Fruit fly (Drosophila melanogaster) whole organism, adult: ENCODE data around the gene sicily.

Experiments
- CG11617 ChIP-seq: fragments of 200-800 bp; sonication (Bioruptor generic); optimal IDR thresholded peaks from 2 replicates; lab custom pipeline; 2017; ENCODE audit warnings: mild to moderate bottlenecking, missing biosample characterization, missing genetic modification reagents, missing genetic modification characterization
- CG12768 ChIP-seq: fragments of 200-800 bp; sonication (Bioruptor generic); optimal IDR thresholded peaks from 2 replicates; lab custom pipeline; 2017; ENCODE audit warnings: missing biosample characterization, missing genetic modification characterization, mild to moderate bottlenecking, moderate library complexity, missing genetic modification reagents
- CG14711 ChIP-seq: fragments of 200-800 bp; sonication (Bioruptor generic); optimal IDR thresholded peaks from 2 replicates; lab custom pipeline; 2018; ENCODE audit warnings: missing biosample characterization, mild to moderate bottlenecking, missing genetic modification characterization, moderate library complexity
- CG1620 ChIP-seq: fragments of 200-800 bp; sonication (Bioruptor generic); optimal IDR thresholded peaks from 2 replicates; lab custom pipeline; 2016; ENCODE audit warnings: missing biosample characterization, missing genetic modification characterization
- CG33017 ChIP-seq: fragments of 200-800 bp; sonication (Bioruptor generic); optimal IDR thresholded peaks from 2 replicates; lab custom pipeline; 2018; ENCODE audit warnings: missing biosample characterization, mild to moderate bottlenecking, missing genetic modification characterization, moderate library complexity
- CG5204 ChIP-seq: fragments of 200-800 bp; sonication (Bioruptor generic); optimal IDR thresholded peaks from 2 replicates; lab custom pipeline; 2016; ENCODE audit warnings: missing biosample characterization, missing genetic modification characterization
- CG7045 ChIP-seq: fragments of 200-800 bp; sonication (Bioruptor generic); optimal IDR thresholded peaks from 2 replicates; lab custom pipeline; 2017; ENCODE audit warnings: missing biosample characterization, mild to moderate bottlenecking, missing genetic modification characterization
- CG7101 ChIP-seq: fragments of 200-800 bp; sonication (Bioruptor generic); optimal IDR thresholded peaks from 2 replicates; lab custom pipeline; 2018; ENCODE audit warnings: missing biosample characterization, mild to moderate bottlenecking, missing genetic modification characterization, moderate library complexity
- Clk ChIP-seq: fragments of 200-800 bp; sonication (Bioruptor generic); optimal IDR thresholded peaks from 2 replicates; lab custom pipeline; 2017; ENCODE audit warnings: missing biosample characterization, missing genetic modification characterization
- Crg-1 ChIP-seq: fragments of 200-800 bp; sonication (Bioruptor generic); optimal IDR thresholded peaks from 2 replicates; lab custom pipeline; 2016; ENCODE audit warnings: missing biosample characterization, missing genetic modification characterization
- Hr96 ChIP-seq: fragments of 200-800 bp; sonication (Bioruptor generic); optimal IDR thresholded peaks from 2 replicates; lab custom pipeline; 2016; ENCODE audit warnings: missing biosample characterization, missing genetic modification characterization
- Mnt ChIP-seq: fragments of 200-800 bp; sonication (Bioruptor generic); optimal IDR thresholded peaks from 2 replicates; lab custom pipeline; 2016; ENCODE audit warnings: missing biosample characterization, mild to moderate bottlenecking, missing genetic modification characterization
- bab1 ChIP-seq: fragments of 200-800 bp; sonication (Bioruptor generic); optimal IDR thresholded peaks from 3 replicates; lab custom pipeline; 2019; ENCODE audit warnings: missing biosample characterization, mild to moderate bottlenecking, missing genetic modification characterization, moderate library complexity
- cic ChIP-seq: fragments of 200-800 bp; sonication (Bioruptor generic); optimal IDR thresholded peaks from 2 replicates; lab custom pipeline; 2017; ENCODE audit warnings: missing biosample characterization, mild to moderate bottlenecking, missing genetic modification characterization, moderate library complexity
- cnc ChIP-seq, 2 experiments: fragments of >200 bp; optimal IDR thresholded peaks; 2 replicates each; lab custom pipeline; 2017
- kay ChIP-seq: fragments of 200-800 bp; sonication (Bioruptor generic); peaks from one replicate; lab custom pipeline; 2016; ENCODE audit warnings: missing biosample characterization, missing genetic modification characterization, borderline replicate concordance
- ovo ChIP-seq: fragments of 200-800 bp; sonication (Bioruptor generic); optimal IDR thresholded peaks from 2 replicates; lab custom pipeline; 2016; ENCODE audit warnings: missing biosample characterization, missing genetic modification characterization
- pad ChIP-seq: fragments of 200-800 bp; sonication (Bioruptor generic); optimal IDR thresholded peaks from 3 replicates; lab custom pipeline; 2017; ENCODE audit warnings: missing biosample characterization, missing genetic modification characterization, mild to moderate bottlenecking, moderate library complexity, missing genetic modification reagents
- tj ChIP-seq: fragments of 200-800 bp; sonication (Bioruptor generic); optimal IDR thresholded peaks from 3 replicates; lab custom pipeline; 2017; ENCODE audit warnings: missing biosample characterization, mild to moderate bottlenecking, missing genetic modification characterization, moderate library complexity
- toe ChIP-seq: fragments of 200-800 bp; sonication (Bioruptor generic); optimal IDR thresholded peaks from 2 replicates; lab custom pipeline; 2016; ENCODE audit warnings: missing biosample characterization, missing genetic modification characterization

sicily gene

DNA sequence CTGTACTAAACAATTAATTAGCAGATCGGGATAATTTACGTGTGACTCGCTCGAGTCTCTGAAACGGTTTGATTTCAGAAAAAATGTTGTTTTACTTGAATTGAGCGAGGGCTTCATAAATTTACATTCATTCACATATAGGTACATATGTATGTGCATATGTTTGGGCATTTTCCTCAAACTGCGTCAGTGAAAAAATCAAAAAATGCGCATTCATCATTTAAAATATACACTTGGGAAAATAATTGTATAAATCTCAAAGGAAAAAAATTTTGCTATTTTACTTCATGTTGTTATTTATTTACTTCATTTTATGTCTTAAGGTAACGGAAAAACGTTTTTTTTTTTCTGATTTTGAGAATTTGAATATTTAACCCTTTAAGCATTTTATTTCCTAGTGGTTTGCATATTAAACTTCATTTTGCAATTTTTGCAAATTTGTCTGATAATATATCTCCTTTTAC lies 15.3 kb downstream of the sicily start, which contains the start of gene CG43156:
TSS of gene CG43156 (minus strand) at position 51 of the 464 bp plus-strand sequence.
- no peak for TF ChIP-seq CG33017 (tag; lab: Kevin White, UChicago)
- TF ChIP-seq tj (GFP tag; lab: Kevin White, UChicago): peak; percentile 99
- TF ChIP-seq CG1620 (GFP tag; lab: Kevin White, UChicago): no peak
- no peak for TF ChIP-seq bab1 (GFP tag; lab: Kevin White, UChicago)

- TF ChIP-seq CG7045 (GFP tag; lab: Kevin White, UChicago) (no peak), cnc (optimal IDR thresholded peaks at IDR 0.05; lab: Kevin White, UChicago) (no peak), CG33017 (tag; lab: Kevin White, UChicago) (no peak), pad (GFP tag; lab: Kevin White, UChicago) (no peak), ovo (GFP tag; lab: Kevin White, UChicago) (no peak), CG7101 (tag; lab: Kevin White, UChicago) (no peak), CG5204 (GFP tag; lab: Kevin White, UChicago) (no peak), CG14711 (no peak), CG1620 (GFP tag; lab: Kevin White, UChicago) (no peak), cic (no peak)
Measured at dm6 chrX:11913581-11913980, 22.0 kb downstream of the sicily start.

DNA sequence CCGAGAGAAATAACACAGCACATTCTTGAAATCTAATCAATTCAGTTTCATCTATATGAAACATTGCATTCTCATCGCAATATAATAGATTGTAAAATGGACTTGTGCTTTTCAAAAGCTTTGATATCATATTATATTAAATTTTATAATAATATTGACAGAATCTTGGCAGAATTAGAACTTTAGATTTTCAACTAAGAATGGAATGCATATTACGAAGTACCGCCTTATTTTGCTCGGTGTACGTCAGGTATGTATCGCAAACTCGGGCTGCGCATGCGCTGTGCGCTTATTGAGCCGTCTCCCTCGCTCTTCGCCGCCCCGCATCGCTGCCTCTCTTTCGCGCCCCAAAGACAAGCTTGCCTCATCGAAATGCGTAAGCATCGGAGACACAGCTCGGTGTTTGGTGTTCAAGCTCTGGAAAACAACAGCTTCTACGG lies 23.6 kb downstream of the sicily start:
- TF ChIP-seq ovo (GFP tag; lab: Kevin White, UChicago) (no peak), Mnt (GFP tag; lab: Kevin White, UChicago) (no peak), CG14711 (peak; percentile 42), pad (GFP tag; lab: Kevin White, UChicago) (peak; percentile 33), CG33017 (tag; lab: Kevin White, UChicago) (peak; percentile 11), cnc (optimal IDR thresholded peaks at IDR 0.05; lab: Kevin White, UChicago) (no peak), CG11617 (GFP tag; lab: Kevin White, UChicago) (peak; percentile 23), CG7101 (tag; lab: Kevin White, UChicago) (peak; percentile 59), bab1 (GFP tag; lab: Kevin White, UChicago) (peak; percentile 35), Crg-1 (GFP tag; lab: Kevin White, UChicago) (no peak), tj (GFP tag; lab: Kevin White, UChicago) (peak; percentile 45), CG7045 (GFP tag; lab: Kevin White, UChicago) (no peak), CG12768 (no peak), CG1620 (GFP tag; lab: Kevin White, UChicago) (no peak), kay (no peak), toe (no peak), CG5204 (GFP tag; lab: Kevin White, UChicago) (no peak), Hr96 (GFP tag; lab: Kevin White, UChicago) (no peak), cic (no peak), Clk (GFP tag; lab: Kevin White, UChicago) (no peak)

DNA sequence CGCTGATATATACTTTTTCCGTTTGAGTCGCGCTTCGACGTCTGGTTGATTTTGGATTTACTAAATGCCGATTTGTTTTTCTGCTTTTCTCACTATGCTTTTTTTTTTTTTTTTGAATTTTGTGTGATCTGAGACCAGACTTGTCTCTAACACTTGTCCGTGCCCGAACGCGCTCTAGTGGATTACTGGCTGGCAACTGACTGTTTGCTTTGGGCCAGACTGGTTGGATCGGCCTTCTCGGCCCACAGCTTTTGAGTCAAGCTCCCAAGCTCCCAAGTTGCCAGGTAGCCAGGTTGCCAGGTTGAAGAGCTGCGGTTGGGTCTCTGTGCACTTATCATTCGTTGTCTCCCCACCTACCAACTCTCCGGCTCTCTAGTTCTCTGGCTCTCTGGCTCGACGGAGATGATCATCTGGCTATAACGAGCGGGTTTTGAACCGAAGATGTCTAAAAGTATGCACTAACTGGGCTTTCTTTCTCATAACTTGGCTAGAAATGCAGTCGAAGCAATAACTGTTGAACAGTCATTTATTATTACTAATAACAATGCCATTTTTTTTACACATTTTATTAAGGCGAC lies 25.6 kb downstream of the sicily start, which contains the start of gene pot:
TSS of gene pot (minus strand) at position 205 of the 578 bp plus-strand sequence.
- peak; percentile 58 for TF ChIP-seq tj (GFP tag; lab: Kevin White, UChicago)
- no peak for TF ChIP-seq CG7045 (GFP tag; lab: Kevin White, UChicago)
- no peak for TF ChIP-seq Clk (GFP tag; lab: Kevin White, UChicago)
- no peak for TF ChIP-seq kay

- TF ChIP-seq Hr96 (GFP tag; lab: Kevin White, UChicago): no peak
- peak; percentile 31 for TF ChIP-seq CG7101 (tag; lab: Kevin White, UChicago)
- no peak for TF ChIP-seq cnc (optimal IDR thresholded peaks at IDR 0.05; lab: Kevin White, UChicago)
- no peak for TF ChIP-seq bab1 (GFP tag; lab: Kevin White, UChicago)
- peak; percentile 19 for TF ChIP-seq CG5204 (GFP tag; lab: Kevin White, UChicago)
- TF ChIP-seq CG1620 (GFP tag; lab: Kevin White, UChicago): no peak
- TF ChIP-seq CG33017 (tag; lab: Kevin White, UChicago): peak; percentile 32
- TF ChIP-seq kay: no peak
- TF ChIP-seq CG11617 (GFP tag; lab: Kevin White, UChicago): peak; percentile 15
- peak; percentile 16 for TF ChIP-seq CG7045 (GFP tag; lab: Kevin White, UChicago)
- peak; percentile 9 for TF ChIP-seq CG14711
- TF ChIP-seq toe: peak; percentile 12
Measured at dm6 chrX:11920959-11921358, 29.4 kb downstream of the sicily start.

- no peak for TF ChIP-seq tj (GFP tag; lab: Kevin White, UChicago)
- TF ChIP-seq pad (GFP tag; lab: Kevin White, UChicago): peak; percentile 89
- TF ChIP-seq CG12768: no peak
- peak; percentile 39 for TF ChIP-seq kay
- TF ChIP-seq ovo (GFP tag; lab: Kevin White, UChicago): peak; percentile 4
- no peak for TF ChIP-seq cnc (optimal IDR thresholded peaks at IDR 0.05; lab: Kevin White, UChicago)
- TF ChIP-seq bab1 (GFP tag; lab: Kevin White, UChicago): peak; percentile 40
- TF ChIP-seq Mnt (GFP tag; lab: Kevin White, UChicago): peak; percentile 25
- no peak for TF ChIP-seq CG7101 (tag; lab: Kevin White, UChicago)
Measured at dm6 chrX:11922650-11923237, 31.2 kb downstream of the sicily start.
